Worm (Caenorhabditis elegans) whole organism, young adult: ENCODE data around the gene vps-36.

ENCODE experiments used
- attf-3 ChIP-seq: fragments of 200-800 bp; sonication (Bioruptor generic); conservative IDR thresholded peaks from 2 replicates; pipeline ENCODE4 v1.3.6; 2022; ENCODE audit warnings: missing genetic modification reagents, missing genetic modification characterization, missing compliant biosample characterization
- attf-6 ChIP-seq: fragments of 200-800 bp; sonication (Bioruptor generic); IDR thresholded peaks from 2 replicates; pipeline ENCODE4 v1.3.6; 2022; ENCODE audit warnings: missing genetic modification reagents, missing genetic modification characterization, missing compliant biosample characterization
- madf-6 ChIP-seq: fragments of 200-800 bp; sonication (Bioruptor generic); IDR thresholded peaks from 2 replicates; pipeline ENCODE4 v1.3.6; 2022; ENCODE audit warnings: missing genetic modification reagents, missing genetic modification characterization, missing compliant biosample characterization
- nfya-1 ChIP-seq: sonication (generic microtip); optimal IDR thresholded peaks from 2 replicates; lab custom pipeline; 2017; ENCODE audit warnings: antibody characterized with exemption, missing compliant biosample characterization, missing genetic modification characterization, borderline replicate concordance; ENCODE audit not compliant: insufficient read depth
- sdz-38 ChIP-seq: sonication (generic microtip); optimal IDR thresholded peaks from 2 replicates; lab custom pipeline; 2016; ENCODE audit warnings: missing genotype, missing genetic modification characterization, missing compliant biosample characterization
- unc-62 ChIP-seq: fragments of 150-350 bp; optimal IDR thresholded peaks from 2 replicates; lab custom pipeline; 2014; ENCODE audit warnings: missing biosample characterization, missing genetic modification reagents, missing genetic modification characterization

- TF ChIP-seq sdz-38 (tag; lab: Kevin White, UChicago) = no peak
- TF ChIP-seq attf-3 = no peak
- TF ChIP-seq attf-6 = no peak
- no peak for TF ChIP-seq madf-6 (GFP tag; lab: Robert Waterston, UW)
- TF ChIP-seq nfya-1 (tag; lab: Kevin White, UChicago) = no peak
- TF ChIP-seq unc-62 (GFP tag; lab: Kevin White, UChicago) = no peak
Measured at ce11 chrV:11004094-11004493, 43.6 kb upstream of the vps-36 start.
